Fruit fly (Drosophila melanogaster) whole organism, wandering third instar larva: ENCODE results near the gene CG13847.

Experiments used
- Hnf4 ChIP-seq: fragments of 200-800 bp; sonication (Bioruptor generic); optimal IDR thresholded peaks from 2 replicates; lab custom pipeline; 2016; ENCODE audit warnings: missing biosample characterization, mild to moderate bottlenecking, missing genetic modification characterization
- Hr83 ChIP-seq: fragments of 200-300 bp; sonication (Bioruptor generic); optimal IDR thresholded peaks from 2 replicates; lab custom pipeline; 2016; ENCODE audit warnings: missing biosample characterization, mild to moderate bottlenecking, missing genetic modification characterization, moderate library complexity; ENCODE audit not compliant: poor library complexity, severe bottlenecking
- dl ChIP-seq, 2 experiments: fragments of 175-275, 200-275 bp in 1 of 2; fragments of 200-275 bp in 1 of 2; sonication (Bioruptor generic); optimal IDR thresholded peaks; lab custom pipeline; 2018; ENCODE audit warnings: mild to moderate bottlenecking in 2 of 2, missing biosample characterization in 2 of 2, missing genetic modification characterization in 2 of 2, moderate library complexity in 2 of 2; ENCODE audit not compliant: partially characterized antibody in 2 of 2, insufficient read depth in 1 of 2
- pan ChIP-seq: fragments of >200 bp; optimal IDR thresholded peaks from 2 replicates; lab custom pipeline; 2017

dm6 chr3R:22421618-22422017 lies 14.3 kb downstream of the CG13847 start:
- TF ChIP-seq Hr83 (GFP tag; lab: Kevin White, UChicago) = peak; percentile 44
- no peak for TF ChIP-seq Hnf4 (GFP tag; lab: Kevin White, UChicago)
- no peak for TF ChIP-seq pan (lab: Kevin White, UChicago)
- no peak for TF ChIP-seq dl (GFP tag; optimal IDR thresholded peaks at IDR 0.05; lab: Kevin White, UChicago; ENCODE audit: insufficient read depth in 1 of 2, partially characterized antibody in 2 of 2)
